Worm (Caenorhabditis elegans) whole organism, young adult: ENCODE measurements around the gene F11D5.1.

Experiments used
- B0019.2 ChIP-seq: fragments of 200-800 bp; sonication (Bioruptor generic); conservative IDR thresholded peaks from 2 replicates; pipeline ENCODE4 v1.3.6; 2022; ENCODE audit warnings: missing genetic modification reagents, missing genetic modification characterization, missing compliant biosample characterization
- F55B11.4 ChIP-seq: sonication (generic microtip); optimal IDR thresholded peaks from 2 replicates; lab custom pipeline; 2016; ENCODE audit warnings: missing compliant biosample characterization, missing genetic modification characterization, borderline replicate concordance; ENCODE audit not compliant: insufficient read depth
- K12H6.12 ChIP-seq: fragments of 200-800 bp; sonication (Bioruptor generic); optimal IDR thresholded peaks from 2 replicates; lab custom pipeline; 2018; ENCODE audit warnings: mild to moderate bottlenecking, missing genetic modification characterization, missing compliant biosample characterization
- ama-1 ChIP-seq, 3 experiments: fragments of 150-350 bp in 1 of 3; sonication (generic microtip) in 2 of 3; optimal IDR thresholded peaks; 2 replicates each; lab custom pipeline; 2014 to 2018; ENCODE audit warnings: missing biosample characterization in 2 of 3, missing genetic modification characterization in 2 of 3, missing genetic modification reagents in 2 of 3
- bed-2 ChIP-seq: fragments of 200-800 bp; sonication (Bioruptor generic); IDR thresholded peaks from 2 replicates; pipeline ENCODE4 v1.3.6; 2022; ENCODE audit warnings: missing genetic modification reagents, missing genetic modification characterization, missing compliant biosample characterization
- ceh-27 ChIP-seq: fragments of 200-800 bp; sonication (Bioruptor generic); optimal IDR thresholded peaks from 2 replicates; lab custom pipeline; 2018; ENCODE audit warnings: mild to moderate bottlenecking, missing genetic modification characterization, moderate library complexity, missing compliant biosample characterization
- ekl-4 ChIP-seq: fragments of 200-800 bp; sonication (Bioruptor generic); IDR thresholded peaks from 2 replicates; pipeline ENCODE4 v1.3.6; 2022; ENCODE audit warnings: missing genetic modification reagents, missing genetic modification characterization, missing compliant biosample characterization
- fkh-3 ChIP-seq: sonication (generic microtip); optimal IDR thresholded peaks from 2 replicates; lab custom pipeline; 2016; ENCODE audit warnings: mild to moderate bottlenecking, missing genetic modification characterization, missing compliant biosample characterization
- gei-17 ChIP-seq: fragments of 200-800 bp; sonication (Bioruptor generic); optimal IDR thresholded peaks from 2 replicates; lab custom pipeline; 2018; ENCODE audit warnings: mild to moderate bottlenecking, missing genetic modification characterization, missing compliant biosample characterization
- pha-4 ChIP-seq: fragments of 150-350 bp; sonication (generic microtip); optimal IDR thresholded peaks from 2 replicates; lab custom pipeline; 2014; ENCODE audit warnings: missing biosample characterization, missing genetic modification reagents, missing genetic modification characterization
- sea-2 ChIP-seq: fragments of 200-800 bp; sonication (Bioruptor generic); IDR thresholded peaks from 2 replicates; pipeline ENCODE4 v1.3.6; 2022; ENCODE audit warnings: missing genetic modification characterization, missing compliant biosample characterization
- unc-130 ChIP-seq: sonication (generic microtip); optimal IDR thresholded peaks from 2 replicates; lab custom pipeline; 2016; ENCODE audit warnings: missing genetic modification reagents, missing genetic modification characterization, missing compliant biosample characterization
- ztf-18 ChIP-seq: sonication (generic microtip); optimal IDR thresholded peaks from 2 replicates; lab custom pipeline; 2016; ENCODE audit warnings: missing genotype, mild to moderate bottlenecking, missing genetic modification characterization, missing compliant biosample characterization

DNA sequence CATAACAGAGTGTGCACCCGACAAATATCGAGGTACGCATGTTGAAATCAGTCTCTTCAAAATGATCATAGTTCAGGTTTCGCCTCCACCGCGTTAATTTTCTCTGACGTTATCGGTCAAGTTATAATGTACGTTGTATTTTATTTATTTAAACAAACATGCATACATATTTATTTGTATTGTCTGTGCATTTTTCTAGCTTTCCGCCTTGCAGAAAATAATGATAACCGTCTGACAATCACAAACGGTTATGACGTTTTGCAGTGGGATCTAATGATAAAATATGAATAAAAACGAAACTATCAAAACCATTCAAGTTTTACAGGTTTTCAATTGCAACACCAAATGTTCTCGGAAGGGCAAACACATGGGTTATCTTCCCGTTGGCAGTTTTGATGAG, 49.7 kb upstream of the F11D5.1 start:
- no peak for TF ChIP-seq ztf-18 (tag; lab: Kevin White, UChicago)
- TF ChIP-seq B0019.2 (GFP tag; lab: Robert Waterston, UW) = no peak
- TF ChIP-seq ama-1 (optimal IDR thresholded peaks at IDR 0.05; lab: Kevin White, UChicago) = no peak
- no peak for TF ChIP-seq ama-1 (GFP tag; optimal IDR thresholded peaks at IDR 0.05; lab: Kevin White, UChicago)
- no peak for TF ChIP-seq ekl-4 (GFP tag; lab: Robert Waterston, UW)
- TF ChIP-seq sea-2 (GFP tag; lab: Robert Waterston, UW) = no peak
- TF ChIP-seq unc-130 (GFP tag; lab: Kevin White, UChicago) = no peak
- no peak for TF ChIP-seq gei-17 (GFP tag; lab: Kevin White, UChicago)
- TF ChIP-seq K12H6.12 (tag; lab: Kevin White, UChicago) = no peak
- TF ChIP-seq pha-4 (tag; lab: Kevin White, UChicago) = no peak
- no peak for TF ChIP-seq bed-2 (GFP tag; lab: Robert Waterston, UW)
- TF ChIP-seq ceh-27 (GFP tag; lab: Kevin White, UChicago) = no peak
- TF ChIP-seq fkh-3 (tag; lab: Kevin White, UChicago) = no peak
- no peak for TF ChIP-seq F55B11.4 (tag; lab: Kevin White, UChicago)
